Fruit fly (Drosophila melanogaster): ENCODE data around the gene CG7432.

CG7432 gene

DNA sequence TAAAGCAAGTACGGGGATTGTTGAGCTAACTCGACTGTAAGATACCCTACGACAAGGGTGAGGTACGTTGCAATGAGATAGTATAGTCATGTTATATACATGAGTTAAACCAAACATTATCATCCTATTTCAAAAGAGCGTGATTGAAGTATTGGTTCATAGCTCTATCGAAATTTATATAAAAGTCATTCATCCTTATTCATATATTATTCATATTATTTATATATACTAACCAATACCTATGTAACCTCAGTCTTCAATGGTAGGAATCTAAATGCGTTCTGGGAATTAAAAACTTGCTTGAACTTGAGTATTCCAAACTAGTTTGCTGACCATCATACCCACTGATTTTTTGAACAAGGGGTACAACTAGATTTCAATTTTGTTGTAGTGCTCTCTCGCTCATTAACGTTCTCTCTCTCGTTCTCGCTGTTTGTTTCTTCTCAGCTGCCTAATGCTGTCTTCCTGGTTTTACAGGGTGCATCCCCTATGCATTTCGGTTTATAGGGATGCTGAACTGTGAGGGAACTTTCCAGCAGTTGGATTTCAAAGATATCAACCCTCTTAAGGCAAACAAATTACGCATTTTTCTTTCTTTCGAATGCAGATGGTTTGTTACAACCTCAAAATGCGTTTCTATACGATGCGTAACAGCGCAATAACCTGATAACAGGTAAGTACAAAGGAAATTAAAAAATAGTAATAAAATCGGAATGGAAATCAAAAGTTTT is 36.9 kb upstream of the CG7432 start:
- TF ChIP-seq pad (GFP tag; optimal IDR thresholded peaks at IDR 0.05) (peak; percentile 7), CG7045 (GFP tag; optimal IDR thresholded peaks at IDR 0.05) (peak; percentile 37), Clk (GFP tag; optimal IDR thresholded peaks at IDR 0.05) (no peak), kay (GFP tag; ENCODE audit: borderline replicate concordance) (peak; percentile 23), CG5204 (GFP tag; optimal IDR thresholded peaks at IDR 0.05) (no peak)

DNA sequence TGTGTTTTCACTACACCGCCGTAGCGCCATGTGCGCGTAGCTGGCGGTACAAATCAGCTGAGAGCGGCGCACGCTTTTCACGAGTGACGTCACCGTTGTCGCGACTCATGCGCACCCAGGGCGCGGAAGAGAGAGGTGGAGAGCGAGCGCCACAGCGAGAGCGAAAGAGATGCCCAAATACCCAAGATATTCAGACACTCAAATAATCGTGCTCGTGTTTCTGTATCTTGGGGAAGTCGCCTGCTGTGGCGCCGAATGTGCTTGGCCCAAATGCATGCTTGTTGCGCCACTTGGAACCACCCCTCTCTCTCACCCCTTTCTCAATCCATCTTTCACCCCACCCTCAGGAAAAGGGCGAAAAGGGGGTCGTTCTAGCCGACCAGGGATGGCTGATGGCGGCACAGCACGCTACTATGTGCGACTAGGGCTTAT is 32.1 kb upstream of the CG7432 start, which contains the start of gene CG6231:
Gene CG6231, minus strand, starts transcription at position 34 of the 432 bp plus-strand sequence.
- no peak for TF ChIP-seq Clk (GFP tag; optimal IDR thresholded peaks at IDR 0.05)
- TF ChIP-seq CG12768 (GFP tag; optimal IDR thresholded peaks at IDR 0.05) = no peak
- peak; percentile 76 for TF ChIP-seq Mnt (GFP tag; optimal IDR thresholded peaks at IDR 0.05)
- no peak for TF ChIP-seq toe (GFP tag; optimal IDR thresholded peaks at IDR 0.05)
- TF ChIP-seq kay (GFP tag; ENCODE audit: borderline replicate concordance) = no peak
- TF ChIP-seq pad (GFP tag; optimal IDR thresholded peaks at IDR 0.05) = no peak
- no peak for TF ChIP-seq CG7045 (GFP tag; optimal IDR thresholded peaks at IDR 0.05)

DNA sequence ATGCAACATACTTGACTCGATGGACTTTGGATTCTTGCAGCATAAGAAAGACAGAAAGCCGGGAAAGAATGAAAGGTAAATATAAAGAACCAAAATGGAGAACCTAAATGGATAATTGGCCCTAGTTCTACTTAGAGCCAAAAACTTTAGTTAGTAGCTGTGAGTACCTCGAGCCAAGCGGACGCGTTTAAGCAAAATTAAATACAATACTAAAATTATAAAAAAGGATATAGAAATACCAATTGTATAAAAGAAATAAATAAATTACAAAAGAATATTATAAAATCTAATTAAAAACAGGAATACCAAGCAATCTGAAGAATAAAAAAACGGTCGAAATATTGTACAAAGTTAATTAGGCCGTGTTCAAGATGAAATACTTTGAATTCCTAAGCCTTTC is 30.2 kb upstream of the CG7432 start, which contains the start of gene CG34138:
Gene CG34138, plus strand, starts transcription at position 301 of the 400 bp plus-strand sequence.
- TF ChIP-seq pad (GFP tag; optimal IDR thresholded peaks at IDR 0.05) (no peak), Crg-1 (GFP tag; optimal IDR thresholded peaks at IDR 0.05) (no peak), toe (GFP tag; optimal IDR thresholded peaks at IDR 0.05) (no peak), CG7045 (GFP tag; optimal IDR thresholded peaks at IDR 0.05) (no peak), ovo (GFP tag; optimal IDR thresholded peaks at IDR 0.05) (no peak), CG14711 (tag; optimal IDR thresholded peaks at IDR 0.05) (no peak), Hr96 (GFP tag; optimal IDR thresholded peaks at IDR 0.05) (no peak), cic (GFP tag; optimal IDR thresholded peaks at IDR 0.05) (no peak), CG5204 (GFP tag; optimal IDR thresholded peaks at IDR 0.05) (no peak), CG1620 (GFP tag; optimal IDR thresholded peaks at IDR 0.05) (no peak), CG11617 (GFP tag; optimal IDR thresholded peaks at IDR 0.05) (no peak), Clk (GFP tag; optimal IDR thresholded peaks at IDR 0.05) (no peak), tj (GFP tag; optimal IDR thresholded peaks at IDR 0.05) (no peak), Mnt (GFP tag; optimal IDR thresholded peaks at IDR 0.05) (no peak), CG7101 (tag; optimal IDR thresholded peaks at IDR 0.05) (no peak), CG12768 (GFP tag; optimal IDR thresholded peaks at IDR 0.05) (no peak), cnc (optimal IDR thresholded peaks at IDR 0.05) (no peak), kay (GFP tag; ENCODE audit: borderline replicate concordance) (no peak), CG33017 (tag; optimal IDR thresholded peaks at IDR 0.05) (no peak), bab1 (GFP tag; optimal IDR thresholded peaks at IDR 0.05) (no peak)

DNA sequence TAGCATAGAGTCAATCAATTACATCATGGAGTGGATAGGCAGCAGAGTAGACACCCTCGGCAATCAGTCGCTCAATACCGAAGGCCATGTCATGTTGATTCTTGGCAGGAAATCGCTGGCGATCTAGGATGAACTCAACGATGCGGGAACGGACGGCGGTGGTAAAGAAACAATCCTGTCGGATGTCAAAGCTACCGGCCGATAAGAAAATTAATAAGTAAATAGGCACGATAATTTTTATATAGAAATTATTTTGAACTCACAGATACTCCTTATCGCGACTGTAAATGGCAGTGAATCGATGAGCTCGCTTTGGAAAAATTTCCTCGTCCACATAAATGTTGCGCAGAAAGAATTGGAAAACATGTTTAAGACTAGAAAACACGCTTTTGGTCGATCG is 26.8 kb upstream of the CG7432 start:
- no peak for TF ChIP-seq cnc (optimal IDR thresholded peaks at IDR 0.05)
- no peak for TF ChIP-seq CG14711 (tag; optimal IDR thresholded peaks at IDR 0.05)
- no peak for TF ChIP-seq CG12768 (GFP tag; optimal IDR thresholded peaks at IDR 0.05)
- TF ChIP-seq Hr96 (GFP tag; optimal IDR thresholded peaks at IDR 0.05) = no peak
- no peak for TF ChIP-seq Mnt (GFP tag; optimal IDR thresholded peaks at IDR 0.05)
- no peak for TF ChIP-seq cic (GFP tag; optimal IDR thresholded peaks at IDR 0.05)
- no peak for TF ChIP-seq Crg-1 (GFP tag; optimal IDR thresholded peaks at IDR 0.05)
- TF ChIP-seq CG33017 (tag; optimal IDR thresholded peaks at IDR 0.05) = no peak
- no peak for TF ChIP-seq ovo (GFP tag; optimal IDR thresholded peaks at IDR 0.05)
- no peak for TF ChIP-seq CG7045 (GFP tag; optimal IDR thresholded peaks at IDR 0.05)
- TF ChIP-seq kay (GFP tag; ENCODE audit: borderline replicate concordance) = no peak
- TF ChIP-seq CG7101 (tag; optimal IDR thresholded peaks at IDR 0.05) = no peak
- TF ChIP-seq Clk (GFP tag; optimal IDR thresholded peaks at IDR 0.05) = no peak

DNA sequence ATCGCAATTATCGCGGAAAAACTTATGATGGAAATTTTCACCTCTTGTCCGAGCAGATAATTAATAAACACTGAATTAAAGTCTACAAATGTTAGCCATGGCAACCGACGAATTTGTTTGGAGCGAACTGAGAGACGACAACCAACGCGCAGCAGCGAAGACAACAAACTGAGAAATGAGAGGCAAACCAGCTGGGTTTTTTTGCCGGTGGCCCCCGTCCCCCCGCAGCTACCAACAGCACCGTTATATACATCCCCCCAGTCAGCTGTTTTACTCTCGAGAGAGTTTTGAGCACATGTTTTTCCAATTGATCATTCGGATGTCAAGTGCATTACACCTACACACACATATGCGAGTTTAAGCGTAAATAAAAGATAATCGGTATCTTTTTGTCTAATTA is 23.7 kb upstream of the CG7432 start:
- TF ChIP-seq cnc (optimal IDR thresholded peaks at IDR 0.05) = no peak
- TF ChIP-seq toe (GFP tag; optimal IDR thresholded peaks at IDR 0.05) = peak; percentile 9
- peak; percentile 91 for TF ChIP-seq cic (GFP tag; optimal IDR thresholded peaks at IDR 0.05)
- peak; percentile 98 for TF ChIP-seq Mnt (GFP tag; optimal IDR thresholded peaks at IDR 0.05)
- no peak for TF ChIP-seq CG7045 (GFP tag; optimal IDR thresholded peaks at IDR 0.05)
- TF ChIP-seq ovo (GFP tag; optimal IDR thresholded peaks at IDR 0.05) = peak; percentile 100
- peak; percentile 32 for TF ChIP-seq bab1 (GFP tag; optimal IDR thresholded peaks at IDR 0.05)
- TF ChIP-seq CG1620 (GFP tag; optimal IDR thresholded peaks at IDR 0.05) = no peak
- TF ChIP-seq CG12768 (GFP tag; optimal IDR thresholded peaks at IDR 0.05) = peak; percentile 9
- TF ChIP-seq pad (GFP tag; optimal IDR thresholded peaks at IDR 0.05) = peak; percentile 85
- no peak for TF ChIP-seq CG11617 (GFP tag; optimal IDR thresholded peaks at IDR 0.05)

DNA sequence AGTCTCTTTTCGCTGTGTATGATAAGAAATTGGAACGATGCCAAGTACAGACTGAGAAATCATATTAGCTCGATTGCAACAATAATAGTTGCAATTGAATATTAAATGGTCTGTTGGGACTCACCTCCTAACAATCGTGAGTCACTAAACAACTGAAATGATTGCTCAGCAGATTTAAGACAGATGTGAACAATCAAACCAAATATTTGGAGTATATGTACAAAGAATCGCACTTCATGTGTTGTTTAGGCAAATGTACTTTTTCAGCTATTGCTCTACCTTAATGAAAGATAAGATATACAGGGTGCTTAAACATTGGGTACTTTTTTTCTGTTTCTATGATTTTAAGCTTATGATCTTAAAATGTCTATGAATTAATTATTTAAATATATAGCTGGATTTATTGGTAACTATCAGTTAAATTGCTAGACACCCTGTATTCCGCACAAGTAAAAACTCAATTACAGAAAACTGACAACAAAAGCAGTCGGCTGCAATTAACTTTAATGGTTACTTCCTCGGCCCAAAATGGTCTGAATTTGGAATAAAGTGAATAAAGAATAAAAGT is 23.2 kb upstream of the CG7432 start:
- peak; percentile 24 for TF ChIP-seq Crg-1 (GFP tag; optimal IDR thresholded peaks at IDR 0.05)
- peak; percentile 96 for TF ChIP-seq CG33017 (tag; optimal IDR thresholded peaks at IDR 0.05)
- peak; percentile 40 for TF ChIP-seq Hr96 (GFP tag; optimal IDR thresholded peaks at IDR 0.05)
- peak; percentile 90 for TF ChIP-seq CG12768 (GFP tag; optimal IDR thresholded peaks at IDR 0.05)
- no peak for TF ChIP-seq kay (GFP tag; ENCODE audit: borderline replicate concordance)
- TF ChIP-seq pad (GFP tag; optimal IDR thresholded peaks at IDR 0.05) = peak; percentile 37
- peak; percentile 9 for TF ChIP-seq Mnt (GFP tag; optimal IDR thresholded peaks at IDR 0.05)
- TF ChIP-seq tj (GFP tag; optimal IDR thresholded peaks at IDR 0.05) = peak; percentile 54
- peak; percentile 73 for TF ChIP-seq Clk (GFP tag; optimal IDR thresholded peaks at IDR 0.05)
- peak; percentile 76 for TF ChIP-seq CG1620 (GFP tag; optimal IDR thresholded peaks at IDR 0.05)
- peak; percentile 83 for TF ChIP-seq CG5204 (GFP tag; optimal IDR thresholded peaks at IDR 0.05)
- TF ChIP-seq CG7101 (tag; optimal IDR thresholded peaks at IDR 0.05) = peak; percentile 95
- TF ChIP-seq CG11617 (GFP tag; optimal IDR thresholded peaks at IDR 0.05) = peak; percentile 85
- no peak for TF ChIP-seq ovo (GFP tag; optimal IDR thresholded peaks at IDR 0.05)
- TF ChIP-seq CG14711 (tag; optimal IDR thresholded peaks at IDR 0.05) = peak; percentile 94
- peak; percentile 92 for TF ChIP-seq bab1 (GFP tag; optimal IDR thresholded peaks at IDR 0.05)
- TF ChIP-seq CG7045 (GFP tag; optimal IDR thresholded peaks at IDR 0.05) = peak; percentile 88
- no peak for TF ChIP-seq cnc (optimal IDR thresholded peaks at IDR 0.05)
- peak; percentile 37 for TF ChIP-seq cic (GFP tag; optimal IDR thresholded peaks at IDR 0.05)
- TF ChIP-seq toe (GFP tag; optimal IDR thresholded peaks at IDR 0.05) = peak; percentile 67

Measured in whole organism, adult.